Worm (Caenorhabditis elegans) whole organism, mixed stage, embryonic: ENCODE results near the gene EEED8.2.

Experiments used
- ces-1 ChIP-seq: fragments of 150-350 bp; optimal IDR thresholded peaks from 2 replicates; lab custom pipeline; 2014; ENCODE audit warnings: missing biosample characterization, missing genetic modification reagents, missing genetic modification characterization
- nhr-237 ChIP-seq: fragments of 150-350 bp; optimal IDR thresholded peaks from 2 replicates; lab custom pipeline; 2014; ENCODE audit warnings: missing biosample characterization, missing genetic modification characterization
- pha-4 ChIP-seq: fragments of 150-350 bp; optimal IDR thresholded peaks from 2 replicates; lab custom pipeline; 2018; ENCODE audit warnings: missing biosample characterization, missing genetic modification reagents, missing genetic modification characterization
- snpc-4 ChIP-seq: fragments of 150-350 bp; optimal IDR thresholded peaks from 2 replicates; lab custom pipeline; 2014; ENCODE audit warnings: missing biosample characterization, missing genetic modification characterization
- ztf-11 ChIP-seq: fragments of 150-350 bp; optimal IDR thresholded peaks from 2 replicates; lab custom pipeline; 2014; ENCODE audit warnings: missing biosample characterization, missing genetic modification characterization

DNA sequence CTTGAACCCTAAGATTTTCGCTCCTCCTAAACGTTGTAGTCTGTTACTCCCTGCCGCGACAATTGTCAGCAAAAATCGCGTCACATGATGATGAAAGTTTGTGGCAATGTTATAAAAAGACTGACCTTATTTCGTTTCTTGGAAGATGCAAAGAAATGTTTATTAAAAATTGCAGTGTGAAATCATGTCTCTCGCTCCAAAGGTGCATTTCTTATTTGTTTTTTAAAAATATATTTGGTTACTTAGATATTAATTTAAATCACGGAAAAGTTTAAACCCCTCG is 38.3 kb upstream of the EEED8.2 start:
- TF ChIP-seq snpc-4 (tag; lab: Kevin White, UChicago) (no peak), ztf-11 (tag; lab: Kevin White, UChicago) (no peak), ces-1 (GFP tag; lab: Kevin White, UChicago) (no peak), nhr-237 (tag; lab: Kevin White, UChicago) (no peak), pha-4 (no peak)
